Worm (Caenorhabditis elegans): ENCODE results near the gene lron-4.

ce11 chrII:8078041-8078440 lies 33.9 kb downstream of the lron-4 start, which contains the start of gene K02C4.5:
- TF ChIP-seq flt-1 (GFP tag; IDR thresholded peaks at IDR 0.05) (no peak), ceh-13 (GFP tag; optimal IDR thresholded peaks at IDR 0.05) (no peak), sea-1 (GFP tag; conservative IDR thresholded peaks at IDR 0.05) (no peak), ets-7 (tag; optimal IDR thresholded peaks at IDR 0.05) (no peak), hmbx-1 (tag; optimal IDR thresholded peaks at IDR 0.05) (no peak), ama-1 (optimal IDR thresholded peaks at IDR 0.05) (no peak), B0310.2 (tag; optimal IDR thresholded peaks at IDR 0.05) (no peak), tbx-11 (GFP tag; IDR thresholded peaks at IDR 0.05) (no peak), tbx-37 (GFP tag; conservative IDR thresholded peaks at IDR 0.05) (no peak), ceh-36 (tag; optimal IDR thresholded peaks at IDR 0.05) (no peak), hnd-1 (tag; optimal IDR thresholded peaks at IDR 0.05) (no peak)
